Worm (Caenorhabditis elegans) whole organism, L1 larva: ENCODE results near the gene C27D6.3.

Experiments
- C04F5.9 ChIP-seq: sonication (generic microtip); optimal IDR thresholded peaks from 2 replicates; lab custom pipeline; 2016; ENCODE audit warnings: missing genetic modification characterization, missing compliant biosample characterization
- blmp-1 ChIP-seq: fragments of 150-350 bp; optimal IDR thresholded peaks from 2 replicates; lab custom pipeline; 2014; ENCODE audit warnings: missing biosample characterization, missing genetic modification characterization
- lin-13 ChIP-seq: fragments of 150-350 bp; optimal IDR thresholded peaks from 2 replicates; lab custom pipeline; 2014; ENCODE audit warnings: missing biosample characterization, missing genetic modification reagents, missing genetic modification characterization
- lin-15B ChIP-seq: fragments of 150-350 bp; sonication (generic microtip); optimal IDR thresholded peaks from 3 replicates; lab custom pipeline; 2014; ENCODE audit warnings: missing biosample characterization, missing genetic modification characterization
- nhr-12 ChIP-seq: sonication (generic microtip); optimal IDR thresholded peaks from 2 replicates; lab custom pipeline; 2017; ENCODE audit warnings: missing biosample characterization, missing genetic modification characterization
- nhr-237 ChIP-seq: fragments of 150-350 bp; optimal IDR thresholded peaks from 2 replicates; lab custom pipeline; 2014; ENCODE audit warnings: missing biosample characterization, missing genetic modification characterization
- skn-1 ChIP-seq: fragments of 150-350 bp; optimal IDR thresholded peaks from 2 replicates; lab custom pipeline; 2014; ENCODE audit warnings: missing biosample characterization, missing genetic modification characterization
- unc-62 ChIP-seq: fragments of 150-350 bp; optimal IDR thresholded peaks from 2 replicates; lab custom pipeline; 2014; ENCODE audit warnings: missing biosample characterization, missing genetic modification reagents, missing genetic modification characterization

DNA sequence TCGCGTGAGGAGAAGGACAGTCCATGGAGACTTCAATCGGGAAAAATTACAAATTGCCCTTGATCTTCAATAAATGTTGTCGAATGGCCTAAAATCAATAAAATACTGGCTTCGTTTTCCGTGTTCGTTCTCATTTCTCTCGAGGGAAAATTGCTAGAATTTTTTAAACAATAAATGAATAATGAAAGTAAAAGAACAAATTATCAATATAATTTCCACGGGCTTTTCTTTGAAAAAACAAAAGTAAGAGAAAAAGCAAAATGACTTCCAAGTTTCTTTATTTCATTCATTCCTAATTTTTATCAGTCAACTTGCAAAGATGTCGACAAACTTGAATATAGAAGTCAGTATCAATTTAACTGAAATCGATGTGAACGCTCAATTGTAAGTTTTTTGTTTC lies 38.4 kb upstream of the C27D6.3 start, which contains the start of gene C34F11.1:
- TF ChIP-seq C04F5.9 (tag; lab: Kevin White, UChicago) (no peak), lin-15B (tag; lab: Kevin White, UChicago) (no peak), skn-1 (tag; lab: Kevin White, UChicago) (no peak), nhr-12 (tag; lab: Kevin White, UChicago) (no peak), unc-62 (no peak), nhr-237 (tag; lab: Kevin White, UChicago) (no peak), blmp-1 (tag; lab: Kevin White, UChicago) (no peak), lin-13 (GFP tag; lab: Kevin White, UChicago) (no peak)
